Worm (Caenorhabditis elegans) whole organism, L4 larva: ENCODE results near the gene R02F2.9.

Source experiments
- F49E8.2 ChIP-seq: sonication (generic microtip); optimal IDR thresholded peaks from 2 replicates; lab custom pipeline; 2016; ENCODE audit warnings: missing compliant biosample characterization, mild to moderate bottlenecking, missing genetic modification characterization, borderline replicate concordance
- Y75B8A.6 ChIP-seq: fragments of 200-800 bp; sonication (Bioruptor generic); IDR thresholded peaks from 2 replicates; pipeline ENCODE4 v1.3.6; 2022; ENCODE audit warnings: missing genetic modification reagents, missing genetic modification characterization, missing compliant biosample characterization
- aly-2 ChIP-seq: sonication (generic microtip); optimal IDR thresholded peaks from 2 replicates; lab custom pipeline; 2018; ENCODE audit warnings: missing biosample characterization, missing genetic modification characterization
- ama-1 ChIP-seq: fragments of 150-350 bp; optimal IDR thresholded peaks from 2 replicates; lab custom pipeline; 2014; ENCODE audit warnings: inconsistent platforms, mixed read lengths
- ceh-28 ChIP-seq: fragments of 150-350 bp; optimal IDR thresholded peaks from 2 replicates; lab custom pipeline; 2014; ENCODE audit warnings: missing biosample characterization, missing genetic modification reagents, missing genetic modification characterization
- ceh-82 ChIP-seq: sonication (generic microtip); optimal IDR thresholded peaks from 2 replicates; lab custom pipeline; 2017; ENCODE audit warnings: missing biosample characterization, missing genetic modification characterization
- fkh-10 ChIP-seq: fragments of 150-350 bp; optimal IDR thresholded peaks from 2 replicates; lab custom pipeline; 2014; ENCODE audit warnings: missing biosample characterization, missing genetic modification reagents, missing genetic modification characterization
- lin-15B ChIP-seq: fragments of 150-350 bp; sonication (generic microtip); optimal IDR thresholded peaks from 3 replicates; lab custom pipeline; 2014; ENCODE audit warnings: missing biosample characterization, missing genetic modification characterization
- lsy-2 ChIP-seq, 2 experiments: fragments of 150-350 bp in 1 of 2; sonication (generic microtip) in 1 of 2; optimal IDR thresholded peaks; 2 replicates each; lab custom pipeline; 2014 to 2017; ENCODE audit warnings: missing biosample characterization in 2 of 2, missing genetic modification characterization in 2 of 2
- mep-1 ChIP-seq: fragments of 150-350 bp; sonication (generic microtip); optimal IDR thresholded peaks from 3 replicates; lab custom pipeline; 2014; ENCODE audit warnings: missing biosample characterization, missing genetic modification characterization
- nhr-76 ChIP-seq: fragments of 150-350 bp; optimal IDR thresholded peaks from 2 replicates; lab custom pipeline; 2014; ENCODE audit warnings: missing biosample characterization, missing genetic modification characterization
- pha-4 ChIP-seq, 2 experiments: fragments of 150-350 bp in 1 of 2; fragments of 200-800 bp in 1 of 2; sonication (Bioruptor generic) in 1 of 2; IDR thresholded peaks in 1 of 2; optimal IDR thresholded peaks in 1 of 2; 2 replicates each; pipeline versions ENCODE4 v1.3.6 to Lab custom; 2014 to 2022; ENCODE audit warnings: missing genetic modification characterization in 2 of 2, missing genetic modification reagents in 2 of 2, missing biosample characterization in 1 of 2, missing compliant biosample characterization in 1 of 2
- skn-1 ChIP-seq: fragments of 150-350 bp; optimal IDR thresholded peaks from 2 replicates; lab custom pipeline; 2014; ENCODE audit warnings: missing biosample characterization, missing genetic modification characterization
- unc-130 ChIP-seq: sonication (generic microtip); optimal IDR thresholded peaks from 2 replicates; lab custom pipeline; 2016; ENCODE audit warnings: missing genetic modification reagents, missing genetic modification characterization, missing compliant biosample characterization

ce11 chrIII:5469090-5469489 lies 29.9 kb upstream of the R02F2.9 start:
- TF ChIP-seq F49E8.2 (tag; lab: Kevin White, UChicago) (no peak), lsy-2 (tag; optimal IDR thresholded peaks at IDR 0.05; lab: Kevin White, UChicago) (no peak), Y75B8A.6 (GFP tag; lab: Robert Waterston, UW) (no peak), ceh-82 (tag; lab: Kevin White, UChicago) (no peak), skn-1 (tag; lab: Kevin White, UChicago) (no peak), unc-130 (no peak), ceh-28 (tag; lab: Kevin White, UChicago) (no peak), fkh-10 (GFP tag; lab: Kevin White, UChicago) (no peak), lin-15B (no peak), aly-2 (tag; lab: Kevin White, UChicago) (no peak), pha-4 (GFP tag; IDR thresholded peaks at IDR 0.05; lab: Robert Waterston, UW) (no peak), pha-4 (tag; optimal IDR thresholded peaks at IDR 0.05; lab: Kevin White, UChicago) (no peak), nhr-76 (tag; lab: Kevin White, UChicago) (no peak), mep-1 (tag; lab: Kevin White, UChicago) (no peak), ama-1 (no peak)
